Fruit fly (Drosophila melanogaster) whole organism, adult: ENCODE measurements around the gene Sfp96F.

Experiments
- CG12768 ChIP-seq: fragments of 200-800 bp; sonication (Bioruptor generic); optimal IDR thresholded peaks from 2 replicates; lab custom pipeline; 2017; ENCODE audit warnings: missing biosample characterization, missing genetic modification characterization, mild to moderate bottlenecking, moderate library complexity, missing genetic modification reagents
- CG14711 ChIP-seq: fragments of 200-800 bp; sonication (Bioruptor generic); optimal IDR thresholded peaks from 2 replicates; lab custom pipeline; 2018; ENCODE audit warnings: missing biosample characterization, mild to moderate bottlenecking, missing genetic modification characterization, moderate library complexity
- CG33017 ChIP-seq: fragments of 200-800 bp; sonication (Bioruptor generic); optimal IDR thresholded peaks from 2 replicates; lab custom pipeline; 2018; ENCODE audit warnings: missing biosample characterization, mild to moderate bottlenecking, missing genetic modification characterization, moderate library complexity
- CG7101 ChIP-seq: fragments of 200-800 bp; sonication (Bioruptor generic); optimal IDR thresholded peaks from 2 replicates; lab custom pipeline; 2018; ENCODE audit warnings: missing biosample characterization, mild to moderate bottlenecking, missing genetic modification characterization, moderate library complexity
- Crg-1 ChIP-seq: fragments of 200-800 bp; sonication (Bioruptor generic); optimal IDR thresholded peaks from 2 replicates; lab custom pipeline; 2016; ENCODE audit warnings: missing biosample characterization, missing genetic modification characterization
- Hr96 ChIP-seq: fragments of 200-800 bp; sonication (Bioruptor generic); optimal IDR thresholded peaks from 2 replicates; lab custom pipeline; 2016; ENCODE audit warnings: missing biosample characterization, missing genetic modification characterization
- Mnt ChIP-seq: fragments of 200-800 bp; sonication (Bioruptor generic); optimal IDR thresholded peaks from 2 replicates; lab custom pipeline; 2016; ENCODE audit warnings: missing biosample characterization, mild to moderate bottlenecking, missing genetic modification characterization
- bab1 ChIP-seq: fragments of 200-800 bp; sonication (Bioruptor generic); optimal IDR thresholded peaks from 3 replicates; lab custom pipeline; 2019; ENCODE audit warnings: missing biosample characterization, mild to moderate bottlenecking, missing genetic modification characterization, moderate library complexity
- cic ChIP-seq: fragments of 200-800 bp; sonication (Bioruptor generic); optimal IDR thresholded peaks from 2 replicates; lab custom pipeline; 2017; ENCODE audit warnings: missing biosample characterization, mild to moderate bottlenecking, missing genetic modification characterization, moderate library complexity
- cnc ChIP-seq, 2 experiments: fragments of >200 bp; optimal IDR thresholded peaks; 2 replicates each; lab custom pipeline; 2017
- kay ChIP-seq: fragments of 200-800 bp; sonication (Bioruptor generic); peaks from one replicate; lab custom pipeline; 2016; ENCODE audit warnings: missing biosample characterization, missing genetic modification characterization, borderline replicate concordance
- ovo ChIP-seq: fragments of 200-800 bp; sonication (Bioruptor generic); optimal IDR thresholded peaks from 2 replicates; lab custom pipeline; 2016; ENCODE audit warnings: missing biosample characterization, missing genetic modification characterization
- pad ChIP-seq: fragments of 200-800 bp; sonication (Bioruptor generic); optimal IDR thresholded peaks from 3 replicates; lab custom pipeline; 2017; ENCODE audit warnings: missing biosample characterization, missing genetic modification characterization, mild to moderate bottlenecking, moderate library complexity, missing genetic modification reagents

- TF ChIP-seq bab1 (GFP tag; lab: Kevin White, UChicago) (no peak), CG33017 (tag; lab: Kevin White, UChicago) (no peak), Mnt (GFP tag; lab: Kevin White, UChicago) (no peak), Hr96 (GFP tag; lab: Kevin White, UChicago) (no peak), Crg-1 (GFP tag; lab: Kevin White, UChicago) (no peak), ovo (GFP tag; lab: Kevin White, UChicago) (no peak), CG12768 (GFP tag; lab: Kevin White, UChicago) (peak; percentile 40), CG7101 (tag; lab: Kevin White, UChicago) (no peak), pad (GFP tag; lab: Kevin White, UChicago) (no peak), cic (no peak), kay (GFP tag; lab: Kevin White, UChicago) (no peak), CG14711 (no peak), cnc (optimal IDR thresholded peaks at IDR 0.05; lab: Kevin White, UChicago) (no peak)
Observed at dm6 chr3R:25855594-25856305, 25.7 kb upstream of the Sfp96F start, which contains the start of gene CG5890.
